Worm (Caenorhabditis elegans): ENCODE results near the gene gcp-2.2.

DNA sequence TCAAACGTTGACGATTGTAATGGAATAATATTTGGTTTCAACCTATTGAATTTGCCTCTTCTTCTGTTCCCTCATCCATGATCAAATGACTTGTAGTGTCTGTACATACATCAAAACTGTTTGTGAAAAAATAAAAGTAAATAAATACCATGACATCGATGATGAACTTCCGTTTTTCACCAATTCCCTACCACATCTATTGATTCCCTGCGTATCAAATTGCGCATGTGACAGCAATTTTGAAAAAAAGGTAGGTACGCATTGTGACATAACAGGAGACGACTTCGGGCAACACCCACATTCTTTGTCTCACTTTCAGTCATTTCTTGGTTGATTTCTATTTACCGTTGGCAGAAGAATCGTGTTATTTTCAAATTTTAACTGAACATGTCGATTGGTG is 1.1 kb upstream of the gcp-2.2 start, which contains the start of gene C35C5.9:
- no peak for TF ChIP-seq elt-2 (tag; optimal IDR thresholded peaks at IDR 0.05)
- TF ChIP-seq dmd-4 (tag; optimal IDR thresholded peaks at IDR 0.05; ENCODE audit: borderline replicate concordance): no peak
